Worm (Caenorhabditis elegans) whole organism, L2 larva: Measurements from ENCODE around the gene F23F12.13.

Source experiments
- ZK546.5 ChIP-seq: sonication (generic microtip); optimal IDR thresholded peaks from 2 replicates; lab custom pipeline; 2017; ENCODE audit warnings: missing biosample characterization, missing genetic modification characterization
- alr-1 ChIP-seq: fragments of 150-350 bp; optimal IDR thresholded peaks from 2 replicates; lab custom pipeline; 2014; ENCODE audit warnings: missing biosample characterization, missing genetic modification characterization
- aly-2 ChIP-seq: fragments of 150-350 bp; optimal IDR thresholded peaks from 2 replicates; lab custom pipeline; 2014; ENCODE audit warnings: missing biosample characterization, missing genetic modification characterization
- ama-1 ChIP-seq: fragments of 150-350 bp; optimal IDR thresholded peaks from 2 replicates; lab custom pipeline; 2018; ENCODE audit warnings: inconsistent platforms
- ceh-82 ChIP-seq: fragments of 150-350 bp; optimal IDR thresholded peaks from 2 replicates; lab custom pipeline; 2014; ENCODE audit warnings: missing biosample characterization, missing genetic modification characterization
- egl-27 ChIP-seq: sonication (generic microtip); optimal IDR thresholded peaks from 3 replicates; lab custom pipeline; 2017; ENCODE audit warnings: missing biosample characterization, missing genetic modification reagents, missing genetic modification characterization
- lsy-2 ChIP-seq, 2 experiments: fragments of 150-350 bp in 1 of 2; sonication (generic microtip) in 1 of 2; optimal IDR thresholded peaks; 2 replicates each; lab custom pipeline; 2014 to 2017; ENCODE audit warnings: missing biosample characterization in 2 of 2, missing genetic modification characterization in 2 of 2
- mdl-1 ChIP-seq, 2 experiments: fragments of 150-350 bp in 1 of 2; sonication (generic microtip) in 1 of 2; optimal IDR thresholded peaks; 2 replicates each; lab custom pipeline; 2017; ENCODE audit warnings: missing biosample characterization in 2 of 2, missing genetic modification characterization in 2 of 2
- nhr-10 ChIP-seq: sonication (generic microtip); optimal IDR thresholded peaks from 2 replicates; lab custom pipeline; 2017; ENCODE audit warnings: missing biosample characterization, missing genetic modification characterization
- nhr-23 ChIP-seq: fragments of 150-350 bp; optimal IDR thresholded peaks from 2 replicates; lab custom pipeline; 2014; ENCODE audit warnings: missing biosample characterization, missing genetic modification reagents, missing genetic modification characterization
- nhr-25 ChIP-seq: fragments of 150-350 bp; sonication (generic microtip); optimal IDR thresholded peaks from 3 replicates; lab custom pipeline; 2014; ENCODE audit warnings: missing biosample characterization, missing genetic modification characterization
- nhr-77 ChIP-seq: fragments of 150-350 bp; optimal IDR thresholded peaks from 2 replicates; lab custom pipeline; 2014; ENCODE audit warnings: missing biosample characterization, missing genetic modification characterization
- unc-39 ChIP-seq: fragments of 150-350 bp; optimal IDR thresholded peaks from 2 replicates; lab custom pipeline; 2014; ENCODE audit warnings: missing biosample characterization, missing genetic modification characterization
- unc-62 ChIP-seq: fragments of 150-350 bp; optimal IDR thresholded peaks from 2 replicates; lab custom pipeline; 2014; ENCODE audit warnings: missing biosample characterization, missing genetic modification reagents, missing genetic modification characterization

DNA sequence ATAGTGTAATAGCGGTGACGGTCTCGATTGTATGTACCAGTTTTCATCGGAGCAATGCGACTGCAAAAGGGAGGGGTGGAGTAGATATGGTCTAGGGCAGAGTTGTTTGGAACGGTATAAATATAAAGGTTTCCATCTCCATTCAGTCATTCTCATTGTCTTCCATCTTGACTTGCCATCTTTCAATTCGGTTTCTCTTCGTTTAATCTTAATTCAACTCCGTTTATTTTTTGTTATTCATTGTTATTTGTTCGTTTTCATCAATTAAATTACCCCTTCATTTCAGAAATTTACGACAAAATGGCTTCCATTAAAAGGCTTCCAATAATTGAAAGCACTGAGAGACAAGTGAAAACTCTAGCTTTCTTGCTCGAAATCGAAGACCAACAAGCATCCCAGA, 35.6 kb downstream of the F23F12.13 start, which contains the start of gene C09E7.11:
- TF ChIP-seq unc-39 (tag; lab: Kevin White, UChicago) (no peak), unc-62 (GFP tag; lab: Kevin White, UChicago) (no peak), lsy-2 (tag; optimal IDR thresholded peaks at IDR 0.05; lab: Kevin White, UChicago) (no peak), nhr-25 (tag; lab: Kevin White, UChicago) (no peak), ceh-82 (no peak), nhr-10 (tag; lab: Kevin White, UChicago) (no peak), ZK546.5 (tag; lab: Kevin White, UChicago) (no peak), mdl-1 (tag; optimal IDR thresholded peaks at IDR 0.05; lab: Kevin White, UChicago) (no peak), alr-1 (tag; lab: Kevin White, UChicago) (no peak), nhr-77 (no peak), egl-27 (tag; lab: Kevin White, UChicago) (no peak), nhr-23 (tag; lab: Kevin White, UChicago) (no peak), ama-1 (lab: Kevin White, UChicago) (no peak), aly-2 (no peak)
